Fruit fly (Drosophila melanogaster) whole organism, larva: ENCODE results near the gene CG5167.

Source experiments
- noc ChIP-seq: fragments of 200-800 bp; sonication (Bioruptor generic); optimal IDR thresholded peaks from 3 replicates; lab custom pipeline; 2019; ENCODE audit warnings: missing biosample characterization, mild to moderate bottlenecking, missing genetic modification characterization, moderate library complexity

The CG5167 gene

DNA sequence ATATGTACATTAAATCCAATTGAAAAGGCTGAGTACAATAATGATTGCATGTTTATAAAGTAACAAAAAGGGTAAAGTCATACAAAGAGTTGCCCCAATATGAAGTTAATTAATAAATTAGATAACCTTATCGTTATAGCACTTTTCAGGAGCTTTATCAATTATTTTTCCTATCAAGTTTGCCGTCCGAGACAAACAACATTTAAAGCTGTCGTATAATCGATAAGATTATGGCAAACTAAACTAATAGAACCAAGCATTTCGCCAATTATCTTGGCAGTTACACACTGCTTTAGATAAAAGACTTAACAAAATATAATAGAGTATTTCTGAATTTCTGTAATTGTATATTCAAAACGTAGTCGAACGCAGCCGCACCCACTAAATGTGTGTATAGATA, 1.2 kb upstream of the CG5167 start:
- no peak for TF ChIP-seq noc

DNA sequence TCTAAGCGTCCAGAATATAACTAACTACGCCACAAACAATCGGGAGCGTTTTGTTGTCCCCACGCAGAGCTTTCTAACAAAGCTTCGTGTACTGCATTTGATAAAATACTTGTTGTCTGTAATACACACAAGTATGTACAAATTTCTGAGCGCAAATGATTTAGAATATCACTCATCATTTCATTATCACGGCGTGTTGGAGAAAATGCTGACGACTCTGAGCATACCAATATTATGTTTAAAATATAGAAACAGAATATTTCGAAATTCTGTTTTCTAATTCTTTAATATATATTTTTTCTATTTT, 451 bp upstream of the CG5167 start, which contains the start of gene Cyp9f2:
Gene Cyp9f2 (minus strand): TSS at position 101 of the 307 bp plus-strand sequence.
- no peak for TF ChIP-seq noc

- peak; percentile 37 for TF ChIP-seq noc
Observed at dm6 chr3R:12408160-12408559, 1.8 kb downstream of the CG5167 start, which contains the start of gene CG5196. CG5196 (plus strand) TSS chr3R:12408316.

DNA sequence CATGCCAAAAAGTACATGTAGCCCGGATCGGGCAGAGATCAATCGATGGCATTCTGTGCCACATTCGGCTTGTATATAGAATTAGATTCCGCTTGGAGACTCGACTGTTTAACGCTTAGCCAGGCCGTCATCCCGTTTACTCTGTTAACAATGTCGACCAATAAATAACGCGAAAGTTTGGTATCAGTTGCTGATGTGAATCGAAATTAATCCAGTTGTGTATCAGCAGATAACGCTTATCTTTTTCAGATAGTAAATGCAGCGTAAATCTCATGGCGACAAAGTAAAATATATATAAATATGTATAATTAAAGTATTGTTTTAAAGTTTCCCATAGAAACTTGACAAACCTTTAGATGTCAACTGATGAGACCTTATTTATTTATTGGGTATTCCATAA, 5.1 kb downstream of the CG5167 start:
- peak; percentile 63 for TF ChIP-seq noc

DNA sequence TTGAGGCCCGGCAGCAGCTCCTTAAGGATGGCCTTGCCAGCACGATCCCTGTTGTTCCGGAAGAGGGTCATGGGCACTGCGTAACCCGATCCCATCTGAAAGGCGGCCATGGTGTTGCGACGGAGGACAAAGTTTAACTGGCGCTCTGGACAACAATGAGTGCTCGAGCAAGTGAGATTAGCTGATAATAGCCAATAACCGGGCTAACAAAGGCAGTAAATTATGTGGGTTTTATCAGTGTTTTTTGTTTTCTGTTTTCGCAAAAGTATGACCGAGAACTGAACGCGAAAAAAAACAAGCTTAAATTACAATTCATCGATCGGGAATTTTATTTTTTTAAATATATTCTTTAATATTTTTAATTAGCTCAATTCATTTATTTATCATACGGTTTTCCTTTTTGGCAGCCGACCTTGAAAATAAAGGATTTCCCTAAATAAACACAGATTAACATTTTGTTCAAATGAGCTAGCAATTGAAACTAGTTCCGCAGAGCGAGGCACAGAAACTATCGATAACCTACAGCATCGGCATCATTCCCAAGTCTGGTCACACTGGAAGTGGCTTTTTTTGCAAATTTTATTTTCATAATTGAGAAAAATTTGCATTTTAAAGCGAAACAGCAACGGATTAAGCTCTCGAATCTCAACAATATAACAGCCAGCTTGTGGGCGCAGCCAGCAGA, 7.1 kb downstream of the CG5167 start, which contains the start of the genes Dip-C and pps:
Gene Dip-C (minus strand): TSS at position 486 of the 685 bp plus-strand sequence.
Gene pps (plus strand): TSS at position 555 of the 685 bp plus-strand sequence.
- no peak for TF ChIP-seq noc

- TF ChIP-seq noc: no peak
Observed at dm6 chr3R:12422379-12422975, 16.1 kb downstream of the CG5167 start, which contains the start of the genes Scgbeta and CG17202. Scgbeta (minus strand) TSS chr3R:12422429. CG17202 (plus strand) TSS chr3R:12422768.

dm6 chr3R:12423997-12424396, 17.7 kb downstream of the CG5167 start:
- no peak for TF ChIP-seq noc

DNA sequence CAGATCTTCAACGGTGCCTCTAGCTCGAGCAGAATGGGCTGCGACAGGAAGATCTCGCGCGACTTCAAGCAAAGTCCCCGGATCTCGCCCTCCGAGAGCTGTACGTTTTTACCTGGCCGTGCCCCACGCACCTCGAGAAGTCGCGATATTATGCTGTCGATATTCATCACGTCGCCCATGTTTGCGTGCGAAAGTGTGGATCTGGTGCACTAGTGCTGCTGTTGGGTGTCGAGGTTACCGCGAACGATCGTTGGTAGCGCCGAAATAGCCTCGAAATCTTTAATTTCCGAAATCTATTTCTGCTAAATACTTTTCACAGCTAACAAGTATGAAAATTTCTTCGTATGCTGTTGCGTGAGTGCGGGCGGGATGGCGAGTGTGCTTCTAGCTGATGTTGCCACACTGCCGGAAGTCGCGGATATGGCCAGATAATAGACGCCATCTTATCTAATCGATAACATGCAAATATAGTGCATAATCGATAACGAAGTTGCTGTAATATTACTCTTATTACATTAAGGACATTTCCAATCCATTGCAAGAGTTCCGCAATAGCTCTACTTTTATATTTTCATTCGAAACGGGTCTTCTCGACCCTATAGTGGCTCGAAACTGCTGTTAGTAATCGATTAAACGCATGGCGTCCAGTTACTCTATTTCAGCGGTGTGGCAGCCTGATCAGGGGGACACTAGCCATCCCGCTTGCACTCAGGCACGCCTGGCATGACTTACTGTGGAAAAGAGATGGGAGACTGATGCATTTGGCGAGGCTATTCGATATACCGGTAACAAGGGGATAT, 19.4 kb downstream of the CG5167 start, which contains the start of gene Pp1-87B:
Gene Pp1-87B (minus strand): TSS at position 408 of the 800 bp plus-strand sequence.
- no peak for TF ChIP-seq noc

DNA sequence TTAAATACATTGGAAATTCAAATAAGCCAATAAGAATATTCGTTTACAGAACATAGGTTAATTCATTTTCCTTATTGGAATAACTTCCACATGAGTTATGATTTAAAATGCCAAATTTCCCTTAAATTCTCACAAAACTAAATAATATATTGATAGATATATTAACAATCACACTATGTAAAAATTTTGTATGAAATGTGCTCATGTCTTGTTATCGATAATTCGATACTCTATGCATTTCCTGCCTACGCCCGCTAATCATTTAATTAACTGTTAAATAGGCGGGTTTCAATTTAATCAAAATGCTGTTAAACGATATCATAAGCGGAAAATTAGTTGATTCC, 19.9 kb downstream of the CG5167 start, which contains the start of gene NANS:
Gene NANS (plus strand): TSS at position 269 of the 344 bp plus-strand sequence.
- TF ChIP-seq noc: no peak

DNA sequence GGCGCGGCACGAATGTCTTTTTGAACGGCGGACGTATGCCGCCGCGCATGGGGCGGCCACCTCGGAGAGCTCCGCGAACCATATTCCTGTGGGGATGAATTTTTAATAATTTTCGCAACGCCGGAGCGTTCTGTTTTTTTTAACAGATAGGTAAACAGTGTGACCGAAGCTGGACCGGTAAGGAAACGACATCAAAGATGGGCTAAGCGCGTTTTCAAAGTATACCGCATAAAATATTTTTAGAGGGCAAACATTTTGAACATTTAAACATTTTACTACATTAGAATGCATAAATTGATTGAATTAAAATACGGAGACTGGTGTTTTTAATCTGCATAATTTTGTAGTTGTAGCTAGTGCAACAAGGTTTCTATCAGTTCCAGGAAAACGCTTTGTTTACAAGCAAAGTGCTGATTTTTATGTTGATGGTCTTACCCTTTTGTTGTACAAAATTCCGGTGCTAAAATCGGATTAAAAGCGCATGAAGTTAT, 22.8 kb downstream of the CG5167 start, which contains the start of the genes CG5641 and CG5245:
Gene CG5641 (minus strand): TSS at position 163 of the 491 bp plus-strand sequence.
Gene CG5245 (plus strand): TSS at position 441 of the 491 bp plus-strand sequence.
- no peak for TF ChIP-seq noc

DNA sequence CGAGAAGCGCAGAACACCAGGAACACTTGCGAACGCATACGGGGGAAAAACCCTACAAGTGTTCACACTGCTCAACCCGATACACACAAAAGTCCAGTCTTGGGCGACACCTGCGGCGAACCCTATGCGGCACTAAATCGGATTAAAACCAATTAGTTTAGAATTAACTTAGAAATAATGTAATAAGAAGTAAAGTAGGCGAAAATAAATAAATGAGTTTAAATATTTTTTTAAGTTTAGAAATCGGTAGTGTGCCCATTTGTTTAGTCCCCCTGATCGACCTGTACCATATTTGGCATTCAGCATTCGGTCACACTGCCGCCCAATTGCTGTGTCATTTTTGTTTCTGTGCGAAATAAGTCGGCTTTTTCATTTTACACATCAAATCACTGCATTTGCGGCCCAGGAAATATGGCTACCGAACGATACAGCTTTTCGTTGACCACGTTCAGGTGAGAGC, 24.7 kb downstream of the CG5167 start, which contains the start of gene Prosalpha2:
Gene Prosalpha2 (plus strand): TSS at position 292 of the 460 bp plus-strand sequence.
- no peak for TF ChIP-seq noc

dm6 chr3R:12433764-12434163, 27.4 kb downstream of the CG5167 start, which contains the start of the genes Aos1 and Srlp:
Aos1 (minus strand) TSS chr3R:12433822.
Srlp (plus strand) TSS chr3R:12434098.
- peak; percentile 65 for TF ChIP-seq noc

- no peak for TF ChIP-seq noc
Observed at dm6 chr3R:12435948-12436347, 29.6 kb downstream of the CG5167 start, which contains the start of gene Desat2. Desat2 (plus strand) TSS chr3R:12436248.

DNA sequence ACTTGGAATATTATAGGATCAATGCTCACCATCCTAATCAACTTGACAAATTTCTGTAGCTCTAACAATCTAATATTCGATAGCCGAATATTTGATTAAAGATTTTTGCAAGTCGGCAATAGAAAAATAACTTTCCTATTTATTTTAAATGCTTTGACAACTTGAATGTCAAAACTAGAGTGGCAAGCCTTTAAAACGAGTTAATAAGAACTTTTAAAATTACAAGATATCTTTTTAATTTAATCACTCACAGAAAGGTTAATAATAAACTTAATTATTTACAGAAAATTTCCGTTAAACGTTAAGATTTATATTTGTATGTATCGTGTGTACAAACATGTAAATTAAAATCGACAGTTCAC, 32.7 kb downstream of the CG5167 start, which contains the start of the genes CG17207 and CG46427:
Gene CG17207 (minus strand): TSS at position 101 of the 362 bp plus-strand sequence.
Gene CG46427 (minus strand): TSS at position 101 of the 362 bp plus-strand sequence.
- TF ChIP-seq noc: no peak

DNA sequence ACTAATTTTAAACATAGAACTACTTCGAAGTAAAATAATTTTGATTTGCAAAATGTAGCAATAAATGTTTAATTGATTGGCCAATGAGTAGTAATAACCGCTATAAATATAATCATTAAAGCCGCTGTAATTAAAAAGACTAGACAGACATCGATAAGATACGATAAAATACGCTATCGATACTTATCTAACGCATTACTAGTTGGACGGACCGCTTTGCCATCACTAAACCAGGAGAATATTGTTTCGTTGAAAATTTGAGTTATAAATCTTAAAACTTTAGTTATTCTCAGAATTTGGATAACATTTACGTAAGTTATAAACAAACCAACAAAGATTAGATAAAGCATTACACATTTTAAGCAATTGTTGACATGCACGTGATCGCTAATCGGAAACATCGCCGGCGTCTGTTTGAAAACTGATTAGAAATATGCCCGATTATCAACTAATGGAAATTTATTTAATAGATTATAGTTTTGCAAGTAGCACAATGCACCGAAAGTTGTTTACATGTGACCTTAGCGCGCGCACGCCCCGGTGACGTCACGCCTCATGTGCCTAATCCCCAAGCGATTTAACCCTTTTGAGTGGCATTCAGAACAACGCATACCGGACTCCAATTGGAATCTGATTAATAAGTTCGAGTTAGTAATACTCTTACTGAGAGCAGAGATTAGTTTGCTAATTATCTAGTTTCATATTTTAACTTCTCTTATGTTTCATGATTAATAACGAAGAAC, 33.2 kb downstream of the CG5167 start, which contains the start of gene Desat1:
Gene Desat1 (plus strand): TSS at position 200 of the 743 bp plus-strand sequence.
- no peak for TF ChIP-seq noc
